Worm (Caenorhabditis elegans) whole organism, L4 larva: ENCODE data around the gene alkb-7.

Source experiments
- F37D6.2 ChIP-seq: sonication (generic microtip); optimal IDR thresholded peaks from 2 replicates; lab custom pipeline; 2016; ENCODE audit warnings: mild to moderate bottlenecking, missing genetic modification characterization, missing compliant biosample characterization
- F44E2.7 ChIP-seq: fragments of 200-800 bp; sonication (Bioruptor generic); IDR thresholded peaks from 2 replicates; pipeline ENCODE4 v2.1.2; 2022; ENCODE audit warnings: missing genetic modification characterization, missing compliant biosample characterization
- F49E8.2 ChIP-seq: sonication (generic microtip); optimal IDR thresholded peaks from 2 replicates; lab custom pipeline; 2016; ENCODE audit warnings: missing compliant biosample characterization, mild to moderate bottlenecking, missing genetic modification characterization, borderline replicate concordance
- T20F7.1 ChIP-seq: fragments of 200-800 bp; sonication (Bioruptor generic); optimal IDR thresholded peaks from 2 replicates; lab custom pipeline; 2018; ENCODE audit warnings: mild to moderate bottlenecking, missing genetic modification characterization, missing compliant biosample characterization
- aly-2 ChIP-seq: sonication (generic microtip); optimal IDR thresholded peaks from 2 replicates; lab custom pipeline; 2018; ENCODE audit warnings: missing biosample characterization, missing genetic modification characterization
- arid-1 ChIP-seq: fragments of 200-800 bp; sonication (Bioruptor generic); conservative IDR thresholded peaks from 2 replicates; pipeline ENCODE4 v1.3.6; 2022; ENCODE audit warnings: missing genetic modification reagents, missing genetic modification characterization, missing compliant biosample characterization
- attf-4 ChIP-seq: sonication (generic microtip); optimal IDR thresholded peaks from 3 replicates; lab custom pipeline; 2017; ENCODE audit warnings: missing biosample characterization, missing genetic modification characterization
- ceh-20 ChIP-seq: fragments of 200-800 bp; sonication (Bioruptor generic); IDR thresholded peaks from 2 replicates; pipeline ENCODE4 v1.3.6; 2022; ENCODE audit warnings: missing genetic modification reagents, missing genetic modification characterization, missing compliant biosample characterization
- ceh-28 ChIP-seq: fragments of 150-350 bp; optimal IDR thresholded peaks from 2 replicates; lab custom pipeline; 2014; ENCODE audit warnings: missing biosample characterization, missing genetic modification reagents, missing genetic modification characterization
- ceh-32 ChIP-seq: sonication (generic microtip); optimal IDR thresholded peaks from 2 replicates; lab custom pipeline; 2016; ENCODE audit warnings: mild to moderate bottlenecking, missing genetic modification characterization, missing compliant biosample characterization; ENCODE audit not compliant: poor library complexity
- ceh-44 ChIP-seq: fragments of 200-800 bp; sonication (Bioruptor generic); IDR thresholded peaks from 2 replicates; pipeline ENCODE4 v1.3.6; 2022; ENCODE audit warnings: missing genetic modification reagents, missing genetic modification characterization, missing compliant biosample characterization
- ces-1 ChIP-seq: fragments of 150-350 bp; sonication (generic microtip); optimal IDR thresholded peaks from 4 replicates; lab custom pipeline; 2014; ENCODE audit warnings: missing biosample characterization, missing genetic modification reagents, missing genetic modification characterization
- cey-2 ChIP-seq: sonication (generic microtip); optimal IDR thresholded peaks from 3 replicates; lab custom pipeline; 2017; ENCODE audit warnings: missing genetic modification characterization, mild to moderate bottlenecking, missing compliant biosample characterization, antibody characterized with exemption, borderline replicate concordance; ENCODE audit not compliant: insufficient read depth
- daf-16 ChIP-seq, 3 experiments: sonication (generic microtip); optimal IDR thresholded peaks; 2 replicates each; lab custom pipeline; 2016 to 2017; ENCODE audit warnings: missing genetic modification characterization in 3 of 3, missing genetic modification reagents in 3 of 3, mild to moderate bottlenecking in 2 of 3, missing compliant biosample characterization in 2 of 3, missing biosample characterization in 1 of 3, moderate library complexity in 1 of 3
- dmd-6 ChIP-seq: fragments of 200-800 bp; sonication (Bioruptor generic); IDR thresholded peaks from 2 replicates; pipeline ENCODE4 v1.3.6; 2022; ENCODE audit warnings: missing genetic modification reagents, missing genetic modification characterization, missing compliant biosample characterization
- dmd-8 ChIP-seq: fragments of 200-800 bp; sonication (Bioruptor generic); IDR thresholded peaks from 2 replicates; pipeline ENCODE4 v1.3.6; 2022; ENCODE audit warnings: missing genetic modification characterization, missing compliant biosample characterization
- egl-27 ChIP-seq: sonication (generic microtip); optimal IDR thresholded peaks from 3 replicates; lab custom pipeline; 2017; ENCODE audit warnings: missing biosample characterization, missing genetic modification reagents, missing genetic modification characterization
- egl-43 ChIP-seq: fragments of 200-800 bp; sonication (Bioruptor generic); IDR thresholded peaks from 2 replicates; pipeline ENCODE4 v1.3.6; 2022; ENCODE audit warnings: missing genetic modification reagents, missing genetic modification characterization, missing compliant biosample characterization
- fos-1 ChIP-seq: fragments of 150-350 bp; optimal IDR thresholded peaks from 2 replicates; lab custom pipeline; 2014; ENCODE audit warnings: missing biosample characterization, missing genetic modification characterization
- gei-8 ChIP-seq: fragments of 200-800 bp; sonication (Bioruptor generic); optimal IDR thresholded peaks from 2 replicates; lab custom pipeline; 2018; ENCODE audit warnings: mild to moderate bottlenecking, missing genetic modification characterization, missing compliant biosample characterization
- hlh-11 ChIP-seq: fragments of 200-800 bp; sonication (Bioruptor generic); optimal IDR thresholded peaks from 2 replicates; lab custom pipeline; 2018; ENCODE audit warnings: mild to moderate bottlenecking, missing genetic modification characterization, missing compliant biosample characterization
- hmg-1.1 ChIP-seq: fragments of 200-800 bp; sonication (Bioruptor generic); IDR thresholded peaks from 2 replicates; pipeline ENCODE4 v1.3.6; 2022; ENCODE audit warnings: missing genetic modification reagents, missing genetic modification characterization, missing compliant biosample characterization
- lim-7 ChIP-seq: fragments of 200-800 bp; sonication (Bioruptor generic); IDR thresholded peaks from 2 replicates; pipeline ENCODE4 v1.3.6; 2022; ENCODE audit warnings: missing genetic modification characterization, missing compliant biosample characterization
- lin-13 ChIP-seq: fragments of 150-350 bp; optimal IDR thresholded peaks from 2 replicates; lab custom pipeline; 2014; ENCODE audit warnings: missing biosample characterization, missing genetic modification reagents, missing genetic modification characterization
- lin-39 ChIP-seq: fragments of 150-350 bp; optimal IDR thresholded peaks from 2 replicates; lab custom pipeline; 2014; ENCODE audit warnings: missing biosample characterization, missing genetic modification reagents, missing genetic modification characterization
- mes-2 ChIP-seq: sonication (generic microtip); optimal IDR thresholded peaks from 2 replicates; lab custom pipeline; 2016; ENCODE audit warnings: missing genotype, mild to moderate bottlenecking, missing genetic modification characterization, missing compliant biosample characterization; ENCODE audit not compliant: poor library complexity, severe bottlenecking
- mxl-3 ChIP-seq: fragments of 200-800 bp; sonication (Bioruptor generic); optimal IDR thresholded peaks from 2 replicates; lab custom pipeline; 2018; ENCODE audit warnings: mild to moderate bottlenecking, missing genetic modification characterization, missing compliant biosample characterization
- nhr-42 ChIP-seq: fragments of 200-800 bp; sonication (Bioruptor generic); IDR thresholded peaks from 2 replicates; pipeline ENCODE4 v1.3.6; 2022; ENCODE audit warnings: missing genetic modification characterization, missing compliant biosample characterization
- nhr-48 ChIP-seq: sonication (generic microtip); optimal IDR thresholded peaks from 2 replicates; lab custom pipeline; 2016; ENCODE audit warnings: mild to moderate bottlenecking, missing genetic modification characterization, missing compliant biosample characterization
- nhr-77 ChIP-seq: fragments of 150-350 bp; optimal IDR thresholded peaks from 2 replicates; lab custom pipeline; 2014; ENCODE audit warnings: missing biosample characterization, missing genetic modification characterization
- php-3 ChIP-seq: fragments of 200-800 bp; sonication (Bioruptor generic); IDR thresholded peaks from 2 replicates; pipeline ENCODE4 v1.3.6; 2022; ENCODE audit warnings: missing genetic modification reagents, missing genetic modification characterization, missing compliant biosample characterization
- rbr-2 ChIP-seq: sonication (generic microtip); optimal IDR thresholded peaks from 2 replicates; lab custom pipeline; 2016; ENCODE audit warnings: missing genotype, missing genetic modification characterization, missing compliant biosample characterization
- sdz-12 ChIP-seq: fragments of 200-800 bp; sonication (Bioruptor generic); optimal IDR thresholded peaks from 2 replicates; lab custom pipeline; 2018; ENCODE audit warnings: mild to moderate bottlenecking, missing genetic modification characterization, missing compliant biosample characterization
- snpc-1.2 ChIP-seq: fragments of 200-800 bp; sonication (Bioruptor generic); IDR thresholded peaks from 2 replicates; pipeline ENCODE4 v1.3.6; 2022; ENCODE audit warnings: missing genetic modification reagents, missing genetic modification characterization, missing compliant biosample characterization
- unc-39 ChIP-seq: sonication (generic microtip); optimal IDR thresholded peaks from 2 replicates; lab custom pipeline; 2017; ENCODE audit warnings: missing biosample characterization, missing genetic modification characterization
- unc-62 ChIP-seq, 3 experiments: fragments of 150-350 bp in 1 of 3; sonication (generic microtip); optimal IDR thresholded peaks in 2 of 3; peaks in 1 of 3; 1 replicate in 1 of 3; 2 replicates in 2 of 3; lab custom pipeline; 2014 to 2017; ENCODE audit warnings: missing biosample characterization in 3 of 3, missing genetic modification characterization in 3 of 3, missing genetic modification reagents in 3 of 3, missing genotype in 1 of 3
- vab-7 ChIP-seq: fragments of 200-800 bp; sonication (Bioruptor generic); IDR thresholded peaks from 2 replicates; pipeline ENCODE4 v1.3.6; 2022; ENCODE audit warnings: missing genetic modification reagents, missing genetic modification characterization, missing compliant biosample characterization
- zag-1 ChIP-seq: fragments of 150-350 bp; optimal IDR thresholded peaks from 2 replicates; lab custom pipeline; 2014; ENCODE audit warnings: missing biosample characterization, missing genetic modification characterization
- zfp-3 ChIP-seq: fragments of 200-800 bp; sonication (Bioruptor generic); conservative IDR thresholded peaks from 2 replicates; pipeline ENCODE4 v1.3.6; 2022; ENCODE audit warnings: missing genetic modification reagents, missing genetic modification characterization, missing compliant biosample characterization
- zip-2 ChIP-seq: fragments of 150-350 bp; optimal IDR thresholded peaks from 2 replicates; lab custom pipeline; 2014; ENCODE audit warnings: missing biosample characterization, missing genetic modification characterization
- ztf-7 ChIP-seq: fragments of 150-350 bp; optimal IDR thresholded peaks from 2 replicates; lab custom pipeline; 2014; ENCODE audit warnings: missing biosample characterization, missing genetic modification characterization

alkb-7 gene

DNA sequence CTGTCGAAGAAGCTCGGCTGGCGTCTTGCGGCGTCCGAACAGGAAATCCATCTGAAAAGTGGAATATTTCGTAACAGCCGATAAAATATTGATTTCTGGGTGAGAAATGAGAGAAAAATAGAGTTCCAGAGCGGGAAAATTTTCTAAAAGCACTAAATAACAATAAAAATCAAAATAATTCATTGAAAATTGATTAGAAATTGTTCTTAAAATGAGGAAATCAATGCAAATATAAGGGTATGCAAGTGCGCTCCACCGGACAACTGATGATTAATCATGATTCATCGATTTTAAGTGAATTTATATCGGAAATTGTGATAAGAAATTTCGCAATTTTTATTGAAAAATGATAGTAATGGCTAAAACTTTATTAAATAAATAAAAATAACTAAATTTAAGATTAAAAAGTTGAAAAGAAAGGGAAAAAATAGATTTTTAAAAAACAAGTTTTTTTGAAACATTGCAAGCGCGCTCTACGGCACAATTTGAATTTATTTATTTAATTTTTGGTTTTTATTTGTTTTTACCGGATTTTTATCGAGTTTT, 19.7 kb downstream of the alkb-7 start, which contains the start of the genes vps-2 and tiar-2 (continued):
- no peak for TF ChIP-seq aly-2 (tag; lab: Kevin White, UChicago)
- TF ChIP-seq T20F7.1, result no peak
- TF ChIP-seq mxl-3 (GFP tag; lab: Kevin White, UChicago), result no peak
- no peak for TF ChIP-seq lin-13 (GFP tag; lab: Kevin White, UChicago)
- TF ChIP-seq vab-7, result no peak
- no peak for TF ChIP-seq F44E2.7 (GFP tag; lab: Robert Waterston, UW)
- no peak for TF ChIP-seq php-3 (GFP tag; lab: Robert Waterston, UW)
- no peak for TF ChIP-seq dmd-8 (GFP tag; lab: Robert Waterston, UW)
- no peak for TF ChIP-seq zag-1 (tag; lab: Kevin White, UChicago)
- no peak for TF ChIP-seq dmd-6 (GFP tag; lab: Robert Waterston, UW)
- TF ChIP-seq ces-1 (GFP tag; lab: Kevin White, UChicago), result peak; percentile 71
- no peak for TF ChIP-seq nhr-42 (GFP tag; lab: Robert Waterston, UW)
- no peak for TF ChIP-seq zfp-3 (GFP tag; lab: Robert Waterston, UW)
- TF ChIP-seq ceh-20, result no peak
- TF ChIP-seq nhr-48 (tag; lab: Kevin White, UChicago), result no peak
- TF ChIP-seq sdz-12, result no peak
- TF ChIP-seq egl-43 (GFP tag; lab: Robert Waterston, UW), result no peak
- TF ChIP-seq F37D6.2, result peak; percentile 41
- no peak for TF ChIP-seq ceh-44 (GFP tag; lab: Robert Waterston, UW)
- no peak for TF ChIP-seq ceh-28 (tag; lab: Kevin White, UChicago)
- no peak for TF ChIP-seq lin-39 (tag; lab: Kevin White, UChicago)
- TF ChIP-seq ceh-32 (tag; lab: Kevin White, UChicago), result no peak
- no peak for TF ChIP-seq F49E8.2 (tag; lab: Kevin White, UChicago)
- TF ChIP-seq fos-1 (tag; lab: Kevin White, UChicago), result peak; percentile 75
- no peak for TF ChIP-seq egl-27 (tag; lab: Kevin White, UChicago)
- TF ChIP-seq mes-2 (tag; lab: Kevin White, UChicago), result peak; percentile 46
- TF ChIP-seq hlh-11, result peak; percentile 46
- TF ChIP-seq cey-2, result no peak
- TF ChIP-seq unc-39 (tag; lab: Kevin White, UChicago), result no peak
- TF ChIP-seq rbr-2, result peak; percentile 62
- TF ChIP-seq lim-7 (GFP tag; lab: Robert Waterston, UW), result no peak
- no peak for TF ChIP-seq daf-16 (GFP tag; optimal IDR thresholded peaks at IDR 0.05; lab: Kevin White, UChicago)
- TF ChIP-seq daf-16 (tag; optimal IDR thresholded peaks at IDR 0.05; lab: Kevin White, UChicago), result peak; percentile 41
- no peak for TF ChIP-seq snpc-1.2 (GFP tag; lab: Robert Waterston, UW)
- TF ChIP-seq zip-2 (tag; lab: Kevin White, UChicago), result no peak
- TF ChIP-seq gei-8, result no peak
- peak in 1 of 2 experiments; percentile 64 for TF ChIP-seq unc-62 (GFP tag; optimal IDR thresholded peaks at IDR 0.05 in 1 of 2; lab: Kevin White, UChicago)
- TF ChIP-seq unc-62 (tag; optimal IDR thresholded peaks at IDR 0.05; lab: Kevin White, UChicago), result no peak
- peak; percentile 80 for TF ChIP-seq ztf-7 (tag; lab: Kevin White, UChicago)
- peak; percentile 44 for TF ChIP-seq nhr-77 (tag; lab: Kevin White, UChicago)
- TF ChIP-seq attf-4 (tag; lab: Kevin White, UChicago), result no peak
- TF ChIP-seq arid-1 (GFP tag; lab: Robert Waterston, UW), result no peak
- no peak for TF ChIP-seq hmg-1.1
